Worm (Caenorhabditis elegans): ENCODE data around the gene F25B5.5.

Gene F25B5.5

DNA sequence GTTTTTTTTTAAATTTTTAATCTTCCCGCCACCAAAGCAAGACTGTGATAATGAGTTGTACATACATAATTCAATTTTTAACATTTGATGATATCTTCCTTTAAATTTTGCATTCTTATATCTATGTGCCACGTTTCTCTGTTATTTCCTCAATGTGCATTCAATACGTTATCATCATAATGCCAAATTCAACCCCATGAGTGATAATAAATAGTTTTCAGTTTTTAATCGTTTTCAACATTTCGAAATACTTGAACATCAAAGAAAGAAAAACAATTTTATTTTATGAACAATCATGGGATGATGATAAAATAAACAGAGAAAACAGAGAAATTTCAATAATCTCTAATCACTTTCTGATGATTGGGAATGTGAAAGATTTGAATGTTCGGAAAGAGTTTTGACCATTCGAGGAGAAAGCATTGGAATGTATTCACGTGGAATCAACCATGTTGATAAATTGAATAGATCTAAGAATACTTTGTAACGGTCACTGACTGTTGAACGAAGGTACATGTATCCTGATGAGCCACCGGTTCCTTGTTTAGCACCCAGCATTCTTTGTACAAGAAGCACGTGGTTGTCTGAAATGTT lies 28.5 kb downstream of the F25B5.5 start:
- TF ChIP-seq fos-1 (tag; optimal IDR thresholded peaks at IDR 0.05) (peak; percentile 40), skn-1 (tag; optimal IDR thresholded peaks at IDR 0.05) (peak; percentile 89), F13H6.1 (tag; optimal IDR thresholded peaks at IDR 0.05) (peak; percentile 20), ztf-4 (tag; optimal IDR thresholded peaks at IDR 0.05) (peak; percentile 26), Y55F3AM.14 (GFP tag; optimal IDR thresholded peaks at IDR 0.05) (no peak), nhr-11 (tag; optimal IDR thresholded peaks at IDR 0.05) (no peak), lsy-2 (tag; optimal IDR thresholded peaks at IDR 0.05) (peak in 1 of 2 experiments; percentile 41), sma-9 (GFP tag; optimal IDR thresholded peaks at IDR 0.05) (no peak), sma-9 (tag; optimal IDR thresholded peaks at IDR 0.05) (no peak), peb-1 (tag; optimal IDR thresholded peaks at IDR 0.05) (no peak), lin-39 (tag; optimal IDR thresholded peaks at IDR 0.05) (no peak), aly-2 (tag; optimal IDR thresholded peaks at IDR 0.05) (no peak), ztf-1 (GFP tag; conservative IDR thresholded peaks at IDR 0.05) (no peak), dmd-4 (tag; optimal IDR thresholded peaks at IDR 0.05) (no peak), alr-1 (tag; optimal IDR thresholded peaks at IDR 0.05) (no peak), nhr-10 (tag; optimal IDR thresholded peaks at IDR 0.05) (no peak), nhr-21 (tag; optimal IDR thresholded peaks at IDR 0.05) (peak; percentile 72), C34F6.9 (tag; optimal IDR thresholded peaks at IDR 0.05) (no peak), nhr-25 (tag; optimal IDR thresholded peaks at IDR 0.05) (peak; percentile 4), ceh-16 (tag; optimal IDR thresholded peaks at IDR 0.05) (no peak), lin-13 (GFP tag; optimal IDR thresholded peaks at IDR 0.05) (peak; percentile 9), egl-27 (tag; optimal IDR thresholded peaks at IDR 0.05) (no peak), nhr-12 (tag; optimal IDR thresholded peaks at IDR 0.05) (no peak), unc-62 (GFP tag; optimal IDR thresholded peaks at IDR 0.05) (no peak), mab-5 (tag; optimal IDR thresholded peaks at IDR 0.05) (no peak), nhr-77 (tag; optimal IDR thresholded peaks at IDR 0.05) (no peak), ama-1 (optimal IDR thresholded peaks at IDR 0.05) (peak; percentile 14), lin-11 (tag; optimal IDR thresholded peaks at IDR 0.05) (no peak), nhr-129 (tag; optimal IDR thresholded peaks at IDR 0.05) (no peak), elt-3 (tag; optimal IDR thresholded peaks at IDR 0.05) (no peak), unc-39 (tag; optimal IDR thresholded peaks at IDR 0.05) (no peak), sma-3 (GFP tag; optimal IDR thresholded peaks at IDR 0.05) (peak; percentile 39), sem-4 (tag; optimal IDR thresholded peaks at IDR 0.05) (no peak), gmeb-1 (tag; optimal IDR thresholded peaks at IDR 0.05) (peak; percentile 50), crh-2 (tag; optimal IDR thresholded peaks at IDR 0.05) (peak; percentile 84)

DNA sequence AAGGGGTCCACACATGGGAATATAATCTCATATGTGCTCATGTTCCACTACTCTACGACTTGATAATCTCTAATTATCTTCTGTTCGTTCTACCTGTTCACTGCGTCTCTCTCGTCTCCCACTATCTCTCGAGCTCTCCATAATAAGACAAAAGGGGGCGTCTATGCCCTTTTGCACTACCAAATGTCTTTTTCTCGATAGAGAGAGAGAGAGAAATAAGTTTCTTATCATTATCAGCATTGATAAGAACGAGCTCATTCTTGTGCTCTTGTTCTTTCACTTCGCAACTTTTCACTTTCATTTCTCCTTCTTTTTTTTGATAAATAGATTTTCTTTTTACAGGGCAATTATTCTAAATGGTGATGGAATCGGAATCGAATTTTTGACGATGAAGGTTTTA lies 30.0 kb downstream of the F25B5.5 start:
- TF ChIP-seq sma-3 (GFP tag; optimal IDR thresholded peaks at IDR 0.05) (no peak), nhr-10 (tag; optimal IDR thresholded peaks at IDR 0.05) (no peak), nhr-129 (tag; optimal IDR thresholded peaks at IDR 0.05) (no peak), ZK546.5 (tag; optimal IDR thresholded peaks at IDR 0.05) (no peak), ama-1 (optimal IDR thresholded peaks at IDR 0.05) (no peak), dmd-4 (tag; optimal IDR thresholded peaks at IDR 0.05) (no peak), crh-2 (tag; optimal IDR thresholded peaks at IDR 0.05) (peak; percentile 44), alr-1 (tag; optimal IDR thresholded peaks at IDR 0.05) (no peak), mab-5 (tag; optimal IDR thresholded peaks at IDR 0.05) (no peak), elt-1 (tag; optimal IDR thresholded peaks at IDR 0.05) (no peak), nhr-6 (tag; optimal IDR thresholded peaks at IDR 0.05) (no peak), unc-39 (tag; optimal IDR thresholded peaks at IDR 0.05) (no peak), ceh-82 (tag; optimal IDR thresholded peaks at IDR 0.05) (no peak), fos-1 (tag; optimal IDR thresholded peaks at IDR 0.05) (peak; percentile 78), nhr-237 (tag; optimal IDR thresholded peaks at IDR 0.05) (no peak), skn-1 (tag; optimal IDR thresholded peaks at IDR 0.05) (peak; percentile 57), sem-4 (tag; optimal IDR thresholded peaks at IDR 0.05) (no peak), unc-62 (GFP tag; optimal IDR thresholded peaks at IDR 0.05) (no peak), nhr-25 (tag; optimal IDR thresholded peaks at IDR 0.05) (no peak), sma-9 (GFP tag; optimal IDR thresholded peaks at IDR 0.05) (no peak), sma-9 (tag; optimal IDR thresholded peaks at IDR 0.05) (no peak)

DNA sequence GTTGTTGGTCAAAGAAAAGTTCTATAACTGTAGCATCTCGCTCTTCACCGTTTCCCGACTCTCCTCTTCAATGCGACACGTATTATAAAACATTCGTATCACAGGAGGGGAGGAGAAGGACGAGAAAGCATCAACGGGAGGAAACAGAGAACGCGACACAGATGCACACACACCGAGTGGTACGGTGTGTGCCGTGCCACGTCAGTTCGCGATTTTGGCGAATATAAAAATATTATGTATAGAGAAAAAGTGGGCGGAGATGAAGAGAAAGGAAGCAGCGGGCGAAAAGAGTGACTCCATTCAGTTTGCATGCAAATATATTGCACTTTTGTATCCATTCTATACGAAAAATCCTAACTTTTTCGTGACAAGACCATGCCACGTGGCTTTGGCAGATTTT lies 31.2 kb downstream of the F25B5.5 start:
- TF ChIP-seq crh-2 (tag; optimal IDR thresholded peaks at IDR 0.05) (peak; percentile 74), aly-2 (tag; optimal IDR thresholded peaks at IDR 0.05) (no peak), sma-9 (GFP tag; optimal IDR thresholded peaks at IDR 0.05) (peak; percentile 15), sma-9 (tag; optimal IDR thresholded peaks at IDR 0.05) (no peak), lsy-2 (tag; optimal IDR thresholded peaks at IDR 0.05) (no peak), fos-1 (tag; optimal IDR thresholded peaks at IDR 0.05) (peak; percentile 67)
